Fruit fly (Drosophila melanogaster): ENCODE measurements around the gene CG3598.

DNA sequence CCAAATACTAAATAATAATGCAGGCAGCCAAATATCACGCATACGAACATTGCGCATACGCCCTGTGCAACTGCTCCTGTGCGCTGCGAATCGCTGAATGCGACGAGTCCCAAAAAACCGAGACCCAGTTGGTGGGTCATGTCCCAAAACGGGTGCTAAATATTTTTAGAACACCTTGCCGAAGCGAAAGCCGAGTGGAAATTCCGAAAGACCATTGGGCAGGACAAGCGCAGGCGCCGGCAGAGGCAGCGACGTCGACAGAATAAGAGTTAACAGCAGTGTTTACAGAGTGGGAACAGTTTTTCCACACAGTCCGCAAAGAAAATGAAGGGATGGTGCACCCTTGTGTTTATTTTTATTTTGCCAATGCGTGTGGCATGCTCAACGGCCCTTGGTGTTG lies 48.6 kb upstream of the CG3598 start:
- TF ChIP-seq psq (optimal IDR thresholded peaks at IDR 0.05), result no peak
- TF ChIP-seq Dll (optimal IDR thresholded peaks at IDR 0.05), result no peak

Measured in whole organism.